Worm (Caenorhabditis elegans): ENCODE results near the gene irld-26.

ce11 chrV:16204888-16205287 lies at the start of gene irld-26:
- TF ChIP-seq ama-1 (optimal IDR thresholded peaks at IDR 0.05) (no peak), tra-4 (tag; optimal IDR thresholded peaks at IDR 0.05) (no peak), ets-7 (tag; optimal IDR thresholded peaks at IDR 0.05) (no peak), hnd-1 (tag; optimal IDR thresholded peaks at IDR 0.05) (no peak), F13C5.2 (tag; optimal IDR thresholded peaks at IDR 0.05) (no peak), flt-1 (GFP tag; IDR thresholded peaks at IDR 0.05) (no peak), hmg-4 (GFP tag; optimal IDR thresholded peaks at IDR 0.05) (no peak), aly-1 (tag; optimal IDR thresholded peaks at IDR 0.05) (no peak), hmbx-1 (tag; optimal IDR thresholded peaks at IDR 0.05) (no peak), ceh-36 (tag; optimal IDR thresholded peaks at IDR 0.05) (no peak), B0310.2 (tag; optimal IDR thresholded peaks at IDR 0.05) (no peak), ceh-13 (GFP tag; optimal IDR thresholded peaks at IDR 0.05) (no peak), scrt-1 (GFP tag; IDR thresholded peaks at IDR 0.05) (no peak)
